Worm (Caenorhabditis elegans): ENCODE results near the gene pqn-91.

- TF ChIP-seq mls-2 (tag; optimal IDR thresholded peaks at IDR 0.05) (no peak), nhr-2 (tag; optimal IDR thresholded peaks at IDR 0.05) (no peak), elt-1 (tag; optimal IDR thresholded peaks at IDR 0.05; ENCODE audit: borderline replicate concordance, insufficient read depth) (no peak), cnd-1 (tag; optimal IDR thresholded peaks at IDR 0.05) (no peak), tbx-8 (GFP tag; optimal IDR thresholded peaks at IDR 0.05) (no peak), sem-2 (GFP tag; optimal IDR thresholded peaks at IDR 0.05) (no peak), bed-3 (GFP tag; optimal IDR thresholded peaks at IDR 0.05) (peak; percentile 15), ces-1 (GFP tag; optimal IDR thresholded peaks at IDR 0.05) (no peak), unc-62 (GFP tag; optimal IDR thresholded peaks at IDR 0.05) (no peak)
These were observed 2.2 kb upstream of the pqn-91 start for ce11 chrIV:15289508-15289907.
